Worm (Caenorhabditis elegans) whole organism, L4 larva: Measurements from ENCODE around the gene hlh-4.

Experiments
- ama-1 ChIP-seq: fragments of 150-350 bp; optimal IDR thresholded peaks from 2 replicates; lab custom pipeline; 2014; ENCODE audit warnings: inconsistent platforms, mixed read lengths
- fkh-10 ChIP-seq: fragments of 150-350 bp; optimal IDR thresholded peaks from 2 replicates; lab custom pipeline; 2014; ENCODE audit warnings: missing biosample characterization, missing genetic modification reagents, missing genetic modification characterization
- fos-1 ChIP-seq: fragments of 150-350 bp; optimal IDR thresholded peaks from 2 replicates; lab custom pipeline; 2014; ENCODE audit warnings: missing biosample characterization, missing genetic modification characterization
- lim-7 ChIP-seq: fragments of 200-800 bp; sonication (Bioruptor generic); IDR thresholded peaks from 2 replicates; pipeline ENCODE4 v1.3.6; 2022; ENCODE audit warnings: missing genetic modification characterization, missing compliant biosample characterization
- nhr-77 ChIP-seq: fragments of 150-350 bp; optimal IDR thresholded peaks from 2 replicates; lab custom pipeline; 2014; ENCODE audit warnings: missing biosample characterization, missing genetic modification characterization
- pha-4 ChIP-seq, 2 experiments: fragments of 150-350 bp in 1 of 2; fragments of 200-800 bp in 1 of 2; sonication (Bioruptor generic) in 1 of 2; IDR thresholded peaks in 1 of 2; optimal IDR thresholded peaks in 1 of 2; 2 replicates each; pipeline versions ENCODE4 v1.3.6 to Lab custom; 2014 to 2022; ENCODE audit warnings: missing genetic modification characterization in 2 of 2, missing genetic modification reagents in 2 of 2, missing biosample characterization in 1 of 2, missing compliant biosample characterization in 1 of 2
- skn-1 ChIP-seq: fragments of 150-350 bp; optimal IDR thresholded peaks from 2 replicates; lab custom pipeline; 2014; ENCODE audit warnings: missing biosample characterization, missing genetic modification characterization
- vab-7 ChIP-seq: fragments of 200-800 bp; sonication (Bioruptor generic); IDR thresholded peaks from 2 replicates; pipeline ENCODE4 v1.3.6; 2022; ENCODE audit warnings: missing genetic modification reagents, missing genetic modification characterization, missing compliant biosample characterization

DNA sequence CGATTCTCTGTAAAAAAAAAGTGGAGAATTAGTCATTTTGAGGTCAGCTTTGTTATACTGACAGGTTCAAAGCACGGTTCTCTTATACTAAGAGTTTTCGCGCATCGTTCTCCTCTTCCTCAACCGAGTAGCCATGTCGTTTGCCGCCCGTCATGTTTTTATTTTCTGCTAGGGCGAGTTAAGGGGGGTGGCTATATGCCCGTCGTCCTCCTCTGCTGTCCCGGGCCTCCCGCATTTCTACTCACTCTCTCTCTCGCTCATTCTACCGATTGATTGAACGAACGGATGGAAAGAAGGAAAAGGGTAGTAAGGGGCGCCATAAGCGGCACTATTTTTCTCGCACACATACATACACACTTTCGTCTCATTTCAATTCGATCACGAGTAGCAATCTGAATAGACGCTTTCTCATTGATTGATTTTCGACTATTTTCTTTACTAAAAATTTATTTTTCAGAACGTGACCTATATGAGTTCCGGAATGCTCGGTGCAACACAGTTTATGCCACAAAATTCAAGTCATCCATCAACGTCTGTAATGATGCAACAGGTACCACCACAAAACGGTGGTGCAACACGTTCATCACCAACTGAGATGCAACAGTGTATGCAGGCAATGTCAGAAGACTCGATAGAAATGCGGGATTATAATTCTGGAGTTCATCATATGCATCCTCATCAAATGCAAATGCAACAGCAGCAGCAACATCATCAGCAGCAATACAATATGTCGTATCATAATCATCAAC lies 33.5 kb downstream of the hlh-4 start:
- TF ChIP-seq pha-4 (GFP tag; IDR thresholded peaks at IDR 0.05; lab: Robert Waterston, UW): no peak
- TF ChIP-seq pha-4 (tag; optimal IDR thresholded peaks at IDR 0.05; lab: Kevin White, UChicago): no peak
- TF ChIP-seq vab-7 (GFP tag; lab: Robert Waterston, UW): no peak
- no peak for TF ChIP-seq lim-7 (GFP tag; lab: Robert Waterston, UW)
- TF ChIP-seq ama-1 (lab: Kevin White, UChicago): no peak
- no peak for TF ChIP-seq nhr-77 (tag; lab: Kevin White, UChicago)
- TF ChIP-seq fos-1: no peak
- TF ChIP-seq fkh-10 (GFP tag; lab: Kevin White, UChicago): no peak
- TF ChIP-seq skn-1 (tag; lab: Kevin White, UChicago): no peak
